Fruit fly (Drosophila melanogaster): ENCODE measurements around the gene comt.

The comt gene

DNA sequence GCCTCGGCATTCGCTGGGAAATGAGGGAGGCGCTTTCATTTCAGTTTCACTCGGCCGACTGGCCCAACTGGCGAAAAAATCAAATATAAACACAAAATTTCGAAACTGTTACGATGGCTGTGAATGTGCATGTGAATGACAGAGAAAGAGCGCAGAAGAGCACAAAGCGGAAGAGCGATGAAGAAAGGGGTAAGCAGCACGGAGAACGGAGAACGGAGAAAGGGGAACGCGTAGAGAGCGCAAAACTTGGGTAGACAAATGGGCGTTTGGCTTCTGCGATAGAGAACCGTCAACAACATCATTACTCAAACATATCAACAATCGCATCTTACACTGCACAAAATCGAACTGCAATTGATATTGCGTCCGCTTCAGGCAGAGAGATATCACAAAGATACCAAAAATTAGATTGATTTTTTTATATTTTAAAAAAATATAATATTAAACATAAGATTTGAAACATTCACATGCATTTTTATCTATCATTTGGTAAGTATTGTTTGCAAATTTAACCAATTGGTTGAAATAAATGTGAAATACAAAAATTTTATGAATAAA is 13.9 kb downstream of the comt start:
- no peak for TF ChIP-seq pan (optimal IDR thresholded peaks at IDR 0.05)
- TF ChIP-seq Dll (optimal IDR thresholded peaks at IDR 0.05), result no peak
- TF ChIP-seq CG8478 (optimal IDR thresholded peaks at IDR 0.05), result no peak
- no peak for TF ChIP-seq EcR (GFP tag; optimal IDR thresholded peaks at IDR 0.05)
- TF ChIP-seq psq (optimal IDR thresholded peaks at IDR 0.05), result no peak
- TF ChIP-seq usp (GFP tag; optimal IDR thresholded peaks at IDR 0.05), result no peak

DNA sequence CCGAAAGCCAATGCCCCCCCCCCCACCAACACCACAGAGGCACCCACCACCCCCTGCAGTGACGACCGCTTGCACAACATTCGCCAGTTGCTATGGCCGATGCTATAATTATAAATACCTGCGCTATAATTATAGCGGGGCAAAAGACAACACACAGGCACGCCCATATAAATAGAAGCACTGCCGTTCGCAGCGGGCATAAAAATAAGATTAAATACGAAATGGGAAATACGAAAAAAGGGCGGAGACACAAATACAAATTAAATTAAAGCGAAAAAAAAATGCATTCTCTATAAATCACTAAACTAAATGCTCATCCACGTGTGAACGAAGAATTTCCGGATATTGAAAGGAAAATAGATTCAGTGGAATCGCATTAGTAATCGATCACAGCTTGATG is 14.6 kb downstream of the comt start:
- TF ChIP-seq CG8478 (optimal IDR thresholded peaks at IDR 0.05) (no peak), Dll (optimal IDR thresholded peaks at IDR 0.05) (no peak), psq (optimal IDR thresholded peaks at IDR 0.05) (no peak), pan (optimal IDR thresholded peaks at IDR 0.05) (no peak), usp (GFP tag; optimal IDR thresholded peaks at IDR 0.05) (no peak), EcR (GFP tag; optimal IDR thresholded peaks at IDR 0.05) (no peak)

DNA sequence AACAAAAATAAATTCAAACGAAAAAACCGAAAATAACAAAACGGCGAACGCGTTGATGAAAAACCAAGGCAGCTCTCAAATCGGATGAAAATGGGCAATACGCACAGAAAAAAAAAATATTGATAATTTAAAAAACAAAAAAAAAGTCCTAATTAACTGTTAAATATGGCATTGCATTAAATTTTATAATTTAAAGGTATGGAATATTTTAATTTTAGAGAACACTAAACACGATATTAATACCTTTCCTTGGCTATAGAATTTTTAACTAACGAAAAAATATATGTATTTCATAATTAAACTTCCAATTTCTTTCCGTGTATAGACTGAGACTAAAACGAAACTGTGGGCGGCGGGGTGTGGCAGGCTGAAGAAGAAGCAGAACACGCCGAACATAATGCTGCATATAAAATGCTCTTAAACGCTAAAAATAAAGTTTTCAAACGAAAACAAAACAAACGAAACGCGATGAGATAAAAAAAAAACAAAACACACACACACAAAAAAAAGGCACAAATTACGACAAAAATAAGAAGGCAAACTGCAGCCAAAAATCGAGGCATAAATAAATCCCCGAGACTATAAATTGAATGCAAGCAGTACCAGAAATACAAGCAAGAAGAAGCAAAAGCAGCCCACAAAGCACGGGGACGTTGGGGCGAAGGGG is 15.7 kb downstream of the comt start:
- TF ChIP-seq pan (optimal IDR thresholded peaks at IDR 0.05) (no peak), EcR (GFP tag; optimal IDR thresholded peaks at IDR 0.05) (no peak), usp (GFP tag; optimal IDR thresholded peaks at IDR 0.05) (no peak), Dll (optimal IDR thresholded peaks at IDR 0.05) (no peak), CG8478 (optimal IDR thresholded peaks at IDR 0.05) (no peak), psq (optimal IDR thresholded peaks at IDR 0.05) (no peak)

DNA sequence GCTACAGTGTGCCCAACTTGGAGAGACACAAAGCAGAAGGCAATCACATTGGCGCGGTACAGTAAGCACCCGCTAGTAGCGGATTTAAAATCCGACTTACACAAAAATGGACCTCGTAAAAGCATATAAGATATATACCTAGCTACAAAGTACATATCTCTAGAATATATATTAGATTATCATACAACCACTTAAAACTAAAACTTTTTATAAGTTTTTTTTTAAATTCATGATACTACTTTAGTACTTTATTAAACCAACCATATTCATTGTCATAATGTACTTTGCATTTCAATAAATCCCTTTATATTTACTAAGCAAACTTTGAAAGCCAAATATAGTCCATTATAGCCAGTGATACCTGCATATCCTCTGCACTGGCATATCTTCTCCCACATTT is 16.3 kb downstream of the comt start:
- no peak for TF ChIP-seq Dll (optimal IDR thresholded peaks at IDR 0.05)
- TF ChIP-seq CG8478 (optimal IDR thresholded peaks at IDR 0.05), result no peak
- TF ChIP-seq pan (optimal IDR thresholded peaks at IDR 0.05), result no peak
- TF ChIP-seq psq (optimal IDR thresholded peaks at IDR 0.05), result no peak
- no peak for TF ChIP-seq usp (GFP tag; optimal IDR thresholded peaks at IDR 0.05)
- TF ChIP-seq EcR (GFP tag; optimal IDR thresholded peaks at IDR 0.05), result no peak

DNA sequence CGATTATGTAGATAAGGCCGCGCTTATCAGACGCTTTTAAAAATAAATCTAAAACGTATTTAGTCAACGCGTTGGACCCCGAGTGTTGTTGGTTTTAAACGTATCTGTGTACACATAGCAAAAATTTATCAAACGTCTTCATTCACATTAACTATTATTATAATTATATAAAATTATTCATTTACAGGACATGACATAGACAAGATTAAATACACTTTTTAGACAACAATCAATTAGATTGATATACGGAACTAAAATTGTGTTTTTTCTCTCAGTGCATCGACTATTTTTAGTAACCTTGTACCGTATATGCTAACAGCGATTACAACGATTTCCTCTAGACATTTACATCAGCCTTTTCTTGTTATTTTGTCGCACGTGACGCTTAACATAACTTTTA is 17.9 kb downstream of the comt start:
- TF ChIP-seq CG8478 (optimal IDR thresholded peaks at IDR 0.05), result no peak
- TF ChIP-seq pan (optimal IDR thresholded peaks at IDR 0.05), result no peak
- TF ChIP-seq Dll (optimal IDR thresholded peaks at IDR 0.05), result no peak
- TF ChIP-seq usp (GFP tag; optimal IDR thresholded peaks at IDR 0.05), result no peak
- no peak for TF ChIP-seq EcR (GFP tag; optimal IDR thresholded peaks at IDR 0.05)
- TF ChIP-seq psq (optimal IDR thresholded peaks at IDR 0.05), result no peak

DNA sequence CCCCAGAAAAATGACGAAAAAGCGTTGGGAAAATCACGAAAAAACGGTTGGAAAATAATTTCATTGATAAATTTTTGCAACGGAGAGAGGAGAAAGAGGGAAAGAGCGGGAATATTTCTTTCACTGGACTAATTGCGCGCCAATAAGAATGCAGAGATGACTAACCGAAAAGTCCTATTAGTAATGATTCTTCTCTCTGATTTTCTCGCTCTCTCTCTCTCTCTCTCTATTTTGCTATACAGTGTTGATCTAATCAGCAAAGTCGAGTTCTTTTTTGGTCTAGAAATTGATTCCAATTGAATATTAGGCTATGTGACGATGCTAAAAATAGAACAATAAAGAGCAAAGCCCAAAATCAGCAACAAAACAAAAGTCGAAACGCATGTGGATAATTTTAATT is 18.3 kb downstream of the comt start:
- TF ChIP-seq usp (GFP tag; optimal IDR thresholded peaks at IDR 0.05) (no peak), Dll (optimal IDR thresholded peaks at IDR 0.05) (no peak), CG8478 (optimal IDR thresholded peaks at IDR 0.05) (no peak), psq (optimal IDR thresholded peaks at IDR 0.05) (no peak), pan (optimal IDR thresholded peaks at IDR 0.05) (no peak), EcR (GFP tag; optimal IDR thresholded peaks at IDR 0.05) (no peak)

DNA sequence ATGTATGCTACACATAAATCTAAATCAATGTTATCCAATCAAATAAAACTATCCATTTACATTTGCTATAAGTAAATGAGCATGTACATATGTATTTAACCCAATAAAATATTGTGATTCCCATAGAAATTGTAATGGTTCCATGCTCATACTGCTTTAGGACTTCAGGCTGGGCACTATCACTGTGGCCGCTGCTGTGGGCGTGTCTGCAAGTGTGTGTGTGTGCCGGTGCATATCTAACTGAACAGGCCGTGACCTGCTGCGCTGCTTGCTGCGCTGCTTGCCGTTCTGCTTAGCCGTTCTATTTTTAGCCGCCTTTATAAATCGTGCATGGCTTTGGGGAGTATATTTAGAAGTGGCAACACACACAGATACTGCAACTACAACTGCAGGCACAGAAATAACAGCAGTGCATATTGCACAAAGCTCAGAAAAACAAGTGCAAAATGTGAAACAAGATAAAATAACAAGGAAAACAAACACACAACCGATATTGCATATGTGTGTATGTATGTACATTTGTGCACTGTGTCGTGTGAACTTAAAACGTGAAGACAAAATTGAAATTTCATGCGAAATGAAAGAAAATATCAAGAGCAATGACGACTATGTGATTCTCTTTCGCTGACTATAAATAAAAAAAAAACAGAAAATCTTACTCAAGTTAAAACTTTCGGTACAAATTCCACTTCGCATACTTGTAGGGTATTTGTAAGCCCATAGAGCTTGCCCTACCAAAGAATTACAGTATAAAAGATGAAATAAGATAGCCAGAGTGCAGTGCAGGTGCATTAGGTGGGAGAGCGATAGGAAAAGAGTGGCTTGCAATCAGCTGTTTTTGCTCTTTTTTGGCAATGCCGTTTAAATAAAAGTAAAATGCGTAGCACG is 19.0 kb downstream of the comt start:
- TF ChIP-seq usp (GFP tag; optimal IDR thresholded peaks at IDR 0.05) (no peak), CG8478 (optimal IDR thresholded peaks at IDR 0.05) (no peak), EcR (GFP tag; optimal IDR thresholded peaks at IDR 0.05) (no peak), Dll (optimal IDR thresholded peaks at IDR 0.05) (no peak)

DNA sequence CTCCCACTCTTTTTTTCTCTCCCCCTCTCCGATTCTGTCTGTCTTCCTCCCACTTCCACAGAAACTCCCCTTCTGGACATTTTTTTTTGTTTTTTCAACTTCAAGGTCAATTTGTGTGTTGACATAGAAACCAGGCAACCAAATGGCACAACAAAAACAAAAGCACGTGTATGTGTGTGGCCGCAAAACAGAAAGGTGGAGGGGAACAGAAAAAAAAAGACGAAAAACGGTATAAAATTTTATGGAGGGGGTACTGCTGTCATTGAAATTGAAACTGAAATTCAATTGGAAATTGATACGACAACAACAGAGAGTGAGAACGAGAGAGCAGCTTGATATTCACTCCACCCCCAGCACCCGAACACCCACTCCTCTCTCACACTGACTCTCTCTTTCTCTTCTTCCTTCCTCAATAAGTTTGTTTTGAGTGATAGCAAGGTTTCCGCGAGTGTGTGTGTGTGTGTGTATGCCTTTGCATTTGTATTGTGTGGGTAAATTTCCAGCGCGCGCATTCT is 19.7 kb downstream of the comt start:
- TF ChIP-seq Dll (optimal IDR thresholded peaks at IDR 0.05) (no peak), pan (optimal IDR thresholded peaks at IDR 0.05) (no peak), usp (GFP tag; optimal IDR thresholded peaks at IDR 0.05) (no peak), psq (optimal IDR thresholded peaks at IDR 0.05) (no peak), EcR (GFP tag; optimal IDR thresholded peaks at IDR 0.05) (no peak), CG8478 (optimal IDR thresholded peaks at IDR 0.05) (no peak)

DNA sequence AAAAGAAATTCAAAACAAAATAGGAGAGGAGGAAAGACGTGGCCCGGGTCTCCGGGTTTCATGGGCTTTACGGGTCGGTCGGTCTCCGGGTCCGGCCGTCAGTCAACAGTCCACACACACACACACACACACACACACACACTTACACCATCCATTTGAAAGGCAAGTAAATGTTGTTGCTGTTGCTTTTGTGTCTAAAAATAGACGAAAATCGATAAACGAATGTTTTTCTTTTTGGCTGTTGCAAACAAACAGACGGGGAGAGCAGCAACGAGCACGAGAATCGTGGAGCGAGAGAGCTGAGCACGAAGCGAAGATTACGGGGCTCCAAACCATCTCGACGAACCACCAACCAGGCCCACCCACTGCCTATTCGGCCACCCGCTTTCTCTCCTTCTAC is 21.4 kb downstream of the comt start:
- TF ChIP-seq CG8478 (optimal IDR thresholded peaks at IDR 0.05) (no peak), pan (optimal IDR thresholded peaks at IDR 0.05) (no peak), Dll (optimal IDR thresholded peaks at IDR 0.05) (no peak), usp (GFP tag; optimal IDR thresholded peaks at IDR 0.05) (no peak), psq (optimal IDR thresholded peaks at IDR 0.05) (no peak), EcR (GFP tag; optimal IDR thresholded peaks at IDR 0.05) (no peak)

DNA sequence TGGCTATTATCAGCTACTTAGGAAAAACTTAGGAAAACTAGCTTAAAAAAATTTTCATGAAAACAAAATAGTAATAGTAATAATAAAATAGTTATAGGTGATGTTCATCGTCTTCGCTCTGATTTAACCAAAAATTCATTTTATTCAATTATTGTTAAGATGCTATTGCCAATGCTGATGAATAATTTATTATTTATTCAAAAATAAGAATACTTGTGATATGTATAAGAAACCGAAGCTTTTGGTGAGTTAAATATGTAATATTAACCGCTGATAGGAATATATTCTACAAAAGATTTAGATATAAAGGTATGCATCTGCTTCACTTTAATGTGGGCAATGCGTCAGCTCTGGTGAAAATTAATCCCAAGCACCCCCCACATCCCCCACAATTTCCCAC is 21.9 kb downstream of the comt start:
- no peak for TF ChIP-seq psq (optimal IDR thresholded peaks at IDR 0.05)
- no peak for TF ChIP-seq Dll (optimal IDR thresholded peaks at IDR 0.05)
- TF ChIP-seq usp (GFP tag; optimal IDR thresholded peaks at IDR 0.05), result no peak
- TF ChIP-seq CG8478 (optimal IDR thresholded peaks at IDR 0.05), result no peak
- TF ChIP-seq EcR (GFP tag; optimal IDR thresholded peaks at IDR 0.05), result no peak
- no peak for TF ChIP-seq pan (optimal IDR thresholded peaks at IDR 0.05)

DNA sequence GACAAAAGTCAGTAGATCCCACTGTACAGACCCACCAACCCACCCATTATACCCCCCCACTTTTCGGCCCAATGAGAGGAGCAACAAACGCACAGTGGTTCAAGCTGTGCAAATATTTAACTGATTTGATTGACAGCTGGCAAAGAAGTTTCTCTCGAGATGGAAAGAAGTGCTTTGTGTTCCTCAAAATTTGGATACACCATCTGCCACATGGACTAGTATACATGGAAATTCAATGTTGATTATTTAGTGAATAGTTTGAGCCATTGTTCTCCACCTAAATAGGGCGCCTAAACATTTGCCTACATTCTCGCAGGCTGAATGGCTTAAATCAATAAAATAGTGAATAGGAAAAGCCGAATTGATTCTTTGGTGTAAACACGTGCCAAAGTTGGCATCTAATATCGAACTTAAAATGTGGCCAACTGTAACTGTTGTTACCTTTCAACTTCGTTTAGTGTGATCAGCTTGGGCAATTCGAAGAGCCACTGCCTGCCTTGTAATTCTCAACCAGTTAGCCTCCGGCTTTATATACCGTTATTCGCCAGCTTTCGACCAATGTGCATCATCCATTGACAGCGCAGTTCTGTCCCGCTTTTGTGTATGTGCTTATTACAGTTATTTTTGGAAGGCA is 22.5 kb downstream of the comt start:
- no peak for TF ChIP-seq pan (optimal IDR thresholded peaks at IDR 0.05)
- TF ChIP-seq psq (optimal IDR thresholded peaks at IDR 0.05), result no peak
- TF ChIP-seq Dll (optimal IDR thresholded peaks at IDR 0.05), result no peak
- TF ChIP-seq CG8478 (optimal IDR thresholded peaks at IDR 0.05), result no peak
- TF ChIP-seq EcR (GFP tag; optimal IDR thresholded peaks at IDR 0.05), result no peak
- TF ChIP-seq usp (GFP tag; optimal IDR thresholded peaks at IDR 0.05), result no peak
